Worm (Caenorhabditis elegans): ENCODE data around the gene F15H10.5.
A peak's percentile ranks its signal among the peaks of the same experiment; 100 is the strongest.

The F15H10.5 gene

ce11 chrV:10466607-10467092, 47.8 kb upstream of the F15H10.5 start (continued):
- TF ChIP-seq akir-1 (GFP tag; optimal IDR thresholded peaks at IDR 0.05) (peak; percentile 8), rec-8 (tag; optimal IDR thresholded peaks at IDR 0.05) (no peak), atf-7 (tag; optimal IDR thresholded peaks at IDR 0.05) (peak; percentile 88), rcor-1 (GFP tag; IDR thresholded peaks at IDR 0.05) (no peak), mes-4 (tag; optimal IDR thresholded peaks at IDR 0.05) (no peak), F22D6.2 (tag; optimal IDR thresholded peaks at IDR 0.05) (no peak), mxl-1 (tag; optimal IDR thresholded peaks at IDR 0.05) (no peak), egl-44 (GFP tag; IDR thresholded peaks at IDR 0.05) (no peak), lin-35 (GFP tag; optimal IDR thresholded peaks at IDR 0.05) (peak in 1 of 3 experiments; percentile 79), egrh-3 (GFP tag; IDR thresholded peaks at IDR 0.05) (no peak), dox-1 (GFP tag; IDR thresholded peaks at IDR 0.05) (peak; percentile 78; the same call in 1 of the 2 replicates), let-607 (tag; optimal IDR thresholded peaks at IDR 0.05) (no peak), egl-18 (GFP tag; IDR thresholded peaks at IDR 0.05) (peak; percentile 78; the same call in 1 of the 2 replicates), lin-54 (GFP tag; optimal IDR thresholded peaks at IDR 0.05) (peak; percentile 57), madf-6 (GFP tag; IDR thresholded peaks at IDR 0.05) (0 out of 2 replicates have a peak, but pooled peaks have one; percentile 37), F52B5.7 (tag; optimal IDR thresholded peaks at IDR 0.05) (peak; percentile 17), ceh-91 (GFP tag; IDR thresholded peaks at IDR 0.05) (no peak), nfya-1 (tag; optimal IDR thresholded peaks at IDR 0.05; ENCODE audit: borderline replicate concordance, insufficient read depth) (no peak), nfyb-1 (GFP tag; IDR thresholded peaks at IDR 0.05) (peak; percentile 78), madf-3 (GFP tag; IDR thresholded peaks at IDR 0.05) (no peak), Y79H2A.3 (GFP tag; conservative IDR thresholded peaks at IDR 0.05) (no peak), ceh-40 (GFP tag; IDR thresholded peaks at IDR 0.05) (no peak), B0261.1 (tag; optimal IDR thresholded peaks at IDR 0.05) (no peak), C06A6.2 (GFP tag; conservative IDR thresholded peaks at IDR 0.05) (peak; percentile 79), lin-40 (tag; optimal IDR thresholded peaks at IDR 0.05) (peak; percentile 94), hrde-1 (tag; optimal IDR thresholded peaks at IDR 0.05; ENCODE audit: borderline replicate concordance) (no peak), F23B12.7 (tag; optimal IDR thresholded peaks at IDR 0.05; ENCODE audit: insufficient read depth) (no peak), attf-3 (GFP tag; conservative IDR thresholded peaks at IDR 0.05) (no peak), hlh-12 (tag; optimal IDR thresholded peaks at IDR 0.05) (no peak), pha-4 (tag; optimal IDR thresholded peaks at IDR 0.05) (peak; percentile 35), Y53G8AR.9 (GFP tag; conservative IDR thresholded peaks at IDR 0.05) (0 out of 2 replicates have a peak, but pooled peaks have one; percentile 56), unc-62 (GFP tag; optimal IDR thresholded peaks at IDR 0.05) (peak; percentile 9), Y56A3A.18 (GFP tag; IDR thresholded peaks at IDR 0.05) (no peak), lin-26 (GFP tag; IDR thresholded peaks at IDR 0.05) (peak; percentile 60; the same call in 1 of the 2 replicates), snpc-3.4 (tag; optimal IDR thresholded peaks at IDR 0.05) (no peak), nhr-80 (tag; optimal IDR thresholded peaks at IDR 0.05) (peak; percentile 64), pbrm-1 (GFP tag; IDR thresholded peaks at IDR 0.05) (peak; percentile 73), die-1 (tag; optimal IDR thresholded peaks at IDR 0.05) (peak; percentile 60), attf-5 (GFP tag; optimal IDR thresholded peaks at IDR 0.05) (peak; percentile 89), chd-7 (tag; optimal IDR thresholded peaks at IDR 0.05) (peak; percentile 81), bed-2 (GFP tag; IDR thresholded peaks at IDR 0.05) (no peak), tbx-9 (tag; optimal IDR thresholded peaks at IDR 0.05; ENCODE audit: borderline replicate concordance) (no peak), fkh-3 (tag; optimal IDR thresholded peaks at IDR 0.05) (no peak), sptf-2 (GFP tag; optimal IDR thresholded peaks at IDR 0.05) (no peak), attf-6 (GFP tag; IDR thresholded peaks at IDR 0.05) (no peak), Y95B8A.8 (GFP tag; IDR thresholded peaks at IDR 0.05) (peak; percentile 17; the same call in 1 of the 2 replicates), K12H6.12 (tag; optimal IDR thresholded peaks at IDR 0.05) (peak; percentile 90), ets-4 (GFP tag; optimal IDR thresholded peaks at IDR 0.05) (no peak)
